Worm (Caenorhabditis elegans) whole organism, L4 larva: ENCODE measurements around the gene ZK512.8.
A peak's percentile ranks its signal among the peaks of the same experiment; 100 is the strongest.

Source experiments
- F26F4.8 ChIP-seq: fragments of 200-800 bp; sonication (Bioruptor generic); conservative IDR thresholded peaks from 2 replicates; pipeline ENCODE4 v1.3.6; 2022; ENCODE audit warnings: missing genetic modification characterization, missing compliant biosample characterization
- F37D6.2 ChIP-seq: sonication (generic microtip); optimal IDR thresholded peaks from 2 replicates; lab custom pipeline; 2016; ENCODE audit warnings: mild to moderate bottlenecking, missing genetic modification characterization, missing compliant biosample characterization
- aha-1 ChIP-seq: fragments of 150-350 bp; peaks from one replicate; lab custom pipeline; 2014; ENCODE audit warnings: missing biosample characterization, missing genetic modification characterization
- attf-4 ChIP-seq: sonication (generic microtip); optimal IDR thresholded peaks from 3 replicates; lab custom pipeline; 2017; ENCODE audit warnings: missing biosample characterization, missing genetic modification characterization
- ces-1 ChIP-seq: fragments of 150-350 bp; sonication (generic microtip); optimal IDR thresholded peaks from 4 replicates; lab custom pipeline; 2014; ENCODE audit warnings: missing biosample characterization, missing genetic modification reagents, missing genetic modification characterization
- daf-19 ChIP-seq: fragments of 200-800 bp; sonication (Bioruptor generic); conservative IDR thresholded peaks from 2 replicates; pipeline ENCODE4 v1.3.6; 2022; ENCODE audit warnings: missing genetic modification characterization, missing compliant biosample characterization
- daf-8 ChIP-seq: fragments of 200-800 bp; sonication (Bioruptor generic); IDR thresholded peaks from 2 replicates; pipeline ENCODE4 v1.3.6; 2022; ENCODE audit warnings: missing genetic modification characterization, missing compliant biosample characterization
- dmd-8 ChIP-seq: fragments of 200-800 bp; sonication (Bioruptor generic); IDR thresholded peaks from 2 replicates; pipeline ENCODE4 v1.3.6; 2022; ENCODE audit warnings: missing genetic modification characterization, missing compliant biosample characterization
- dpl-1 ChIP-seq: fragments of 150-350 bp; optimal IDR thresholded peaks from 2 replicates; lab custom pipeline; 2014; ENCODE audit warnings: missing biosample characterization, missing genetic modification reagents, missing genetic modification characterization
- egl-27 ChIP-seq: sonication (generic microtip); optimal IDR thresholded peaks from 3 replicates; lab custom pipeline; 2017; ENCODE audit warnings: missing biosample characterization, missing genetic modification reagents, missing genetic modification characterization
- fkh-10 ChIP-seq: fragments of 150-350 bp; optimal IDR thresholded peaks from 2 replicates; lab custom pipeline; 2014; ENCODE audit warnings: missing biosample characterization, missing genetic modification reagents, missing genetic modification characterization
- fos-1 ChIP-seq: fragments of 150-350 bp; optimal IDR thresholded peaks from 2 replicates; lab custom pipeline; 2014; ENCODE audit warnings: missing biosample characterization, missing genetic modification characterization
- gei-8 ChIP-seq: fragments of 200-800 bp; sonication (Bioruptor generic); optimal IDR thresholded peaks from 2 replicates; lab custom pipeline; 2018; ENCODE audit warnings: mild to moderate bottlenecking, missing genetic modification characterization, missing compliant biosample characterization
- hif-1 ChIP-seq, 2 experiments: sonication (generic microtip); optimal IDR thresholded peaks; 2 replicates each; lab custom pipeline; 2016 to 2017; ENCODE audit warnings: missing compliant biosample characterization in 2 of 2, missing genetic modification characterization in 2 of 2, missing genetic modification reagents in 2 of 2, missing genotype in 2 of 2, mild to moderate bottlenecking in 1 of 2
- hmg-1.1 ChIP-seq: fragments of 200-800 bp; sonication (Bioruptor generic); IDR thresholded peaks from 2 replicates; pipeline ENCODE4 v1.3.6; 2022; ENCODE audit warnings: missing genetic modification reagents, missing genetic modification characterization, missing compliant biosample characterization
- lin-29 ChIP-seq: fragments of 200-800 bp; sonication (Bioruptor generic); IDR thresholded peaks from 2 replicates; pipeline ENCODE4 v1.3.6; 2022; ENCODE audit warnings: missing genetic modification reagents, missing genetic modification characterization, missing compliant biosample characterization
- mes-2 ChIP-seq: sonication (generic microtip); optimal IDR thresholded peaks from 2 replicates; lab custom pipeline; 2016; ENCODE audit warnings: missing genotype, mild to moderate bottlenecking, missing genetic modification characterization, missing compliant biosample characterization; ENCODE audit not compliant: poor library complexity, severe bottlenecking
- nhr-10 ChIP-seq: fragments of 150-350 bp; optimal IDR thresholded peaks from 2 replicates; lab custom pipeline; 2014; ENCODE audit warnings: missing biosample characterization, missing genetic modification characterization
- nhr-102 ChIP-seq: sonication (generic microtip); optimal IDR thresholded peaks from 2 replicates; lab custom pipeline; 2016; ENCODE audit warnings: mild to moderate bottlenecking, missing genetic modification characterization, moderate library complexity, missing compliant biosample characterization
- nhr-28 ChIP-seq: fragments of 150-350 bp; optimal IDR thresholded peaks from 2 replicates; lab custom pipeline; 2014; ENCODE audit warnings: missing biosample characterization, missing genetic modification characterization
- nhr-41 ChIP-seq: fragments of 200-800 bp; sonication (Bioruptor generic); IDR thresholded peaks from 2 replicates; pipeline ENCODE4 v1.3.6; 2022; ENCODE audit warnings: missing genetic modification reagents, missing genetic modification characterization, missing compliant biosample characterization
- nhr-76 ChIP-seq: fragments of 150-350 bp; optimal IDR thresholded peaks from 2 replicates; lab custom pipeline; 2014; ENCODE audit warnings: missing biosample characterization, missing genetic modification characterization
- pha-4 ChIP-seq, 2 experiments: fragments of 150-350 bp in 1 of 2; fragments of 200-800 bp in 1 of 2; sonication (Bioruptor generic) in 1 of 2; IDR thresholded peaks in 1 of 2; optimal IDR thresholded peaks in 1 of 2; 2 replicates each; pipeline versions ENCODE4 v1.3.6 to Lab custom; 2014 to 2022; ENCODE audit warnings: missing genetic modification characterization in 2 of 2, missing genetic modification reagents in 2 of 2, missing biosample characterization in 1 of 2, missing compliant biosample characterization in 1 of 2
- php-3 ChIP-seq: fragments of 200-800 bp; sonication (Bioruptor generic); IDR thresholded peaks from 2 replicates; pipeline ENCODE4 v1.3.6; 2022; ENCODE audit warnings: missing genetic modification reagents, missing genetic modification characterization, missing compliant biosample characterization
- pqm-1 ChIP-seq: sonication (generic microtip); optimal IDR thresholded peaks from 2 replicates; lab custom pipeline; 2017; ENCODE audit warnings: missing biosample characterization, missing genetic modification characterization
- spr-3 ChIP-seq: fragments of 200-800 bp; sonication (Bioruptor generic); optimal IDR thresholded peaks from 2 replicates; lab custom pipeline; 2018; ENCODE audit warnings: mild to moderate bottlenecking, missing genetic modification characterization, missing compliant biosample characterization
- unc-62 ChIP-seq, 3 experiments: fragments of 150-350 bp in 1 of 3; sonication (generic microtip); optimal IDR thresholded peaks in 2 of 3; peaks in 1 of 3; 1 replicate in 1 of 3; 2 replicates in 2 of 3; lab custom pipeline; 2014 to 2017; ENCODE audit warnings: missing biosample characterization in 3 of 3, missing genetic modification characterization in 3 of 3, missing genetic modification reagents in 3 of 3, missing genotype in 1 of 3

ZK512.8 gene

DNA sequence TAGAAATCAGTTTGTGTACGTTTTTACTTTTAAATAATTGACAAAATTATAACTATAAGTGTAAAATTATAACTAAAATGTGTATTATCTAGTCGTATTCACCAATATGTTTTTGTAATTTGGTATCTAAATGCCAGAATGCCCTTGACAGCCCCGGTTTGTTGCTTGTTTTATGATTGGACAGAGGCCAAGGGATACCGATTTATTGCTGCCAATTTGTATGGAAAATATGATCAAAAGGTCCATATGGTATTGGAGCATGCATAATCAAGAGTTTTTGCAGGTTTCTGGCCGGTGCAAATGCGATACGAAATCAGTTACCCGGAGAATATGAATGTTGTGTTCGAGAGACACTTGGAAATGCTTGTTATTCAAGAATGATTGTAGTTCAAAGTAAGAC lies 30.1 kb upstream of the ZK512.8 start:
- TF ChIP-seq aha-1 (tag; lab: Kevin White, UChicago) (peak; percentile 52), ces-1 (GFP tag; lab: Kevin White, UChicago) (no peak), unc-62 (GFP tag; optimal IDR thresholded peaks at IDR 0.05 in 1 of 2; lab: Kevin White, UChicago) (peak in 1 of 2 experiments; percentile 77), unc-62 (tag; optimal IDR thresholded peaks at IDR 0.05; lab: Kevin White, UChicago) (no peak)

DNA sequence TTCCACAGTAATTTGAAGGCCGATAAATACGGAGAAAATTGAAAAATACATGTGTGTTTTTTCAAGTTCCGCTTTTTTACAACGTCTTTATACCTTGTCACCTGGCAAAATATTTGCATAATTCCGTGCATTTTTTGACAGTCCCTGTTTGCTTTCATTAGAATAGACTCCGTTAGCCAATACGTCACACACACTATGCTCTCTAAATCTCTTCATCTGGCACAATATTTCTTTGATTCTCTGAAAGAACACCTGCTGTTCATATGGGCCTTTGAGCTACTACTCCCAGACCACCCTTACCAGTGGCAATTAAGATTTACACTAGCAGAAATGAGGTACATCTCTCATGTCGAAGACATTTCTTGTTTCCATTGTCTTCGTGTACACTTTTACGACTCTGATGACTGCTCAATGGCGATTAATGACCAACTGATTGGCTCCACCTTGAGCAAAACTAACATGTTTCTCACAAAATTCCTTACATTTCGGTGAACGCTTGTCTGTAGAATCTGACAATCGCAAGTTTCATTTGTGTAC lies 27.5 kb upstream of the ZK512.8 start, which contains the start of gene grl-11:
Gene grl-11 (minus strand): TSS at position 51 of the 537 bp plus-strand sequence.
- TF ChIP-seq F37D6.2 (no peak), egl-27 (tag; lab: Kevin White, UChicago) (no peak), php-3 (GFP tag; lab: Robert Waterston, UW) (no peak), nhr-10 (tag; lab: Kevin White, UChicago) (no peak), unc-62 (GFP tag; optimal IDR thresholded peaks at IDR 0.05 in 1 of 2; lab: Kevin White, UChicago) (peak in 1 of 2 experiments; percentile 81), unc-62 (tag; optimal IDR thresholded peaks at IDR 0.05; lab: Kevin White, UChicago) (no peak), pqm-1 (tag; lab: Kevin White, UChicago) (no peak), nhr-41 (GFP tag; lab: Robert Waterston, UW) (no peak)
- TF ChIP-seq, all 104 proteins: peak for 1

DNA sequence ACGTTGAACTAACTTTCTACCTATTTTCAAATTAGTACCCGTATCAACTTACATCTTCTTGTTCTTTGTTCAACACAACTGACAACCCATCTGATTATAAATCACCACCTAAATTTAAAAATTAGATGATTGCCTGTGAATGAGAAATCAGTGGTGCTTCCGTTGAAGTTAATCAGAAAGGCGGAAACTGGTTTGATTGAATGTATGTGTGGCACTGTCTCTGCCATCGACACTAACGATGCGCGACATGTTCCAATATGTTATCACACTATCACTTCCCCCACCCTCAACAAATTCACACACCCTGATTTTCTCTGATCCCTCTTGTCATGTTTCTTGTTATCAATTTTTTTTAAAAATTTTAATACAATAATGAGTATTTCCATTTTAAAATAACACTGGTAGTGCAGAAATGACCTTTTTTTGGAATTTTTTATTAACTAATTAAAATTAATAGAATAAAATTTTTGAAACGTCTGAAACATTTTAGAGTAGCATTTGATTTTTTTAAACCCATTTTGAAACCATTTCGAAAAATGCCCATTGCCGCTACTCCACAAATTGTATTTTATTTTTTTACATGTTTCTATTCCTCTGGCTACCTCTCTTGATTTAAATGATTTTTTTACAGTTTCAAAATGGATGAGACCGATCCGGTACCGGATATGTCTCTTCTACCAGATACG lies 26.8 kb upstream of the ZK512.8 start, which contains the start of gene ced-11:
Gene ced-11 (plus strand): TSS at position 636 of the 686 bp plus-strand sequence.
- TF ChIP-seq unc-62 (GFP tag; optimal IDR thresholded peaks at IDR 0.05 in 1 of 2; lab: Kevin White, UChicago) (peak in 1 of 2 experiments; percentile 17), unc-62 (tag; optimal IDR thresholded peaks at IDR 0.05; lab: Kevin White, UChicago) (no peak), F26F4.8 (GFP tag; lab: Robert Waterston, UW) (no peak), nhr-102 (tag; lab: Kevin White, UChicago) (no peak)

DNA sequence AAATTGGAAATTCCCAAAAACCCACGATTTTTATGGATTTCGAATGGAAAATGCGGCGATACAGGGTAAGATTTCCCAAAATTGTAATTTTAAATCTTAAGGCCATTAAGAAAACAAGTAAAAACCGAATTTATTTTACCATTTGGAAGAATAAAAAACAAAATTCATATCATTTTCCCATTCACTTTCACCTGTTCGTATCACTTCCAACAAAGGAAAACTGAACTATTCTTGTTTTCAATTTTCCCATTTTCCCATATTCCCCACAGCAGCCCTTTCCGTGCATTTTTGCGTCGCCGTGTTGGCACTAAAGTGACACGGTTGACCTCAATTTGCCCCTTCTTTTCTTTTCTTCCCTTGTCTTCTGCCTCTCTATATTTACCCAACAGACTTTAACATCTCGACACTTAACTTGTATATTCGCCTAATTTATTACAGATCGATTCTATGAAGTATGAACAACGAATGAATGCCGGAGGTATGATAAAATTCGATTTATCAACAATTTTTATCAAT lies 20.0 kb upstream of the ZK512.8 start, which contains the start of gene sec-16A.1:
Gene sec-16A.1 (plus strand): TSS at position 51 of the 516 bp plus-strand sequence.
- no peak for TF ChIP-seq pha-4 (GFP tag; IDR thresholded peaks at IDR 0.05; lab: Robert Waterston, UW)
- TF ChIP-seq pha-4 (tag; optimal IDR thresholded peaks at IDR 0.05; lab: Kevin White, UChicago) = peak; percentile 60
- peak; percentile 41 for TF ChIP-seq dpl-1 (GFP tag; lab: Kevin White, UChicago)
- TF ChIP-seq hmg-1.1 (GFP tag; lab: Robert Waterston, UW) = 0 out of 2 replicates have a peak, but pooled peaks have one; percentile 24
- no peak for TF ChIP-seq dmd-8 (GFP tag; lab: Robert Waterston, UW)
- TF ChIP-seq mes-2 (tag; lab: Kevin White, UChicago) = peak; percentile 75
- TF ChIP-seq nhr-28 (tag; lab: Kevin White, UChicago) = peak; percentile 4
- no peak for TF ChIP-seq daf-19 (GFP tag; lab: Robert Waterston, UW)
- peak; percentile 44 for TF ChIP-seq aha-1 (tag; lab: Kevin White, UChicago)
- peak in 1 of 2 experiments; percentile 93 for TF ChIP-seq unc-62 (GFP tag; optimal IDR thresholded peaks at IDR 0.05 in 1 of 2; lab: Kevin White, UChicago)
- no peak for TF ChIP-seq unc-62 (tag; optimal IDR thresholded peaks at IDR 0.05; lab: Kevin White, UChicago)
- TF ChIP-seq, all 104 proteins: peak for 7

DNA sequence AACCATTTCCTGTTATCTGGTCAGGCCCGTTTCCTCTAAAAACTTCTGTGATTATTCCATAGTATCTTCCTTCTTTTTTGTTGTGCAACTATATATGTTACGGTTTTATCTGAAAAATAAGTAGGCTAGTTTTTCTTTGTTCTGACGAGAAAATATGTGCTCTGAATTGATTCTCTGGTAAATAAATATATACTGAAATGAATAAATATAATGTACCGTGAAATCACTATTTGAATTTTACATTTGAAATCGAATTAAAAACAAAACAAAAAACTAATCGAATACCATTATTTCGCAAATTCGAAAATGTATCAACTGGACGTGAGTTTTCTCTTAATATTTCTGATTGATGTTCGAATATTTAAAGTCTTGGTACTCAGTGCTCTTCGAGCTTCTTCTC lies 15.3 kb upstream of the ZK512.8 start, which contains the start of gene ZK512.10:
Gene ZK512.10 (plus strand): TSS at position 301 of the 400 bp plus-strand sequence.
- TF ChIP-seq daf-8 (GFP tag; lab: Robert Waterston, UW) (no peak), fkh-10 (GFP tag; lab: Kevin White, UChicago) (no peak), F26F4.8 (GFP tag; lab: Robert Waterston, UW) (no peak), ces-1 (GFP tag; lab: Kevin White, UChicago) (no peak), gei-8 (no peak), php-3 (GFP tag; lab: Robert Waterston, UW) (no peak), spr-3 (GFP tag; lab: Kevin White, UChicago) (no peak)

DNA sequence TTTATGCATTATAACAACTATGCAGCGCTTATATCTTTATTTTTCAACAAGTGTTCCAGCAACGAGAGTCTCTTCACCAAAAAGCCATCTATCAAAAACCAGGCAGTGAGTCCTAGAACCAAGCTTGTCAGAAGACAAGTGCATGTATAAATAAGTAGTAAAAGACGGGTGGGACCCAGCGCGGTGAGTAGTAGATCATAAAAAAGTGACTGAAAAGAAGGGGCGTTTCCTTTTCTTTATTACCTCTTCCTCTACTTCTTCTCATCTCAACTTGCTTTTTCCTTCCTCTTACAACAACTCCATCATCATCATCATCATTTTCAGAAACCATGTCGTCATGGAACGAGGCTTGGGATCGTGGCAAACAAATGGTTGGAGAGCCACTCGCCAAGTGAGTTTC lies 9.3 kb upstream of the ZK512.8 start, which contains the start of gene eat-4:
Gene eat-4 (plus strand): TSS at position 301 of the 400 bp plus-strand sequence.
- TF ChIP-seq hif-1 (tag; optimal IDR thresholded peaks at IDR 0.05; lab: Kevin White, UChicago) = no peak
- TF ChIP-seq attf-4 = no peak
- no peak for TF ChIP-seq fos-1 (tag; lab: Kevin White, UChicago)
- no peak for TF ChIP-seq lin-29 (GFP tag; lab: Robert Waterston, UW)
- no peak for TF ChIP-seq nhr-76 (tag; lab: Kevin White, UChicago)
- no peak for TF ChIP-seq hmg-1.1 (GFP tag; lab: Robert Waterston, UW)
- TF ChIP-seq ces-1 (GFP tag; lab: Kevin White, UChicago) = no peak
- TF ChIP-seq, all 104 proteins: peak for 0
